ENCODE assay signal across 3 worm cellular contexts in the genomic region with DNA sequence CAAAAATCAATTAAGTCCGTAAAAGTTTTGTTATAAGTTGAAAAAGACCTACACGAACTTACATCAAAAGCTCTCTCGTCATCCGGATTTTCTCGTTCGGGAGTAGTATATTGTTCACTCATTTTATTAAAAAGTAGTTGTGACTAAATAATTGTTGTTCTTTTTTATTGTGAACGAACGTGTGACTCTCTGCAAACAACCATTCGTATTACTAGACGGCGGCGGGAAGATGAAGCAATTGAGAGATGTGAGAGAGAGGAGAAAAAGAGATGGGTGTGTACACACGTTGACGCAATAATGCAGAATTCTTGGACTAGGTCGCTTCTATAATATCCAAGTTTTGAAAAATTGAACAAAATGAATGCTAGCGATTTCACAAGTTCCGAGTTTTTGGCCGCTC.
A peak's percentile ranks its signal among the peaks of the same experiment; 100 is the strongest.
TF ChIP-seq lines count a peak whose summit lies in the region.

Gene F52H3.11 (minus strand): TSS at position 203 of the 400 bp plus-strand sequence.
Gene bath-38 (minus strand): TSS at position 310 of the 400 bp plus-strand sequence.

TF ChIP-seq in whole organism, L1 larva, 84 proteins besides CTCF, POLR2A, EP300 and RAD21 (continued from another document and continues in another):
- TF ChIP-seq nhr-85 (tag; lab: Kevin White, UChicago) = peak; percentile 69
- TF ChIP-seq nhr-20 (tag; optimal IDR thresholded peaks at IDR 0.05; lab: Kevin White, UChicago) = peak; percentile 51
- TF ChIP-seq efl-3 (GFP tag; optimal IDR thresholded peaks at IDR 0.05; lab: Kevin White, UChicago) = no peak
- TF ChIP-seq snu-23 (GFP tag; optimal IDR thresholded peaks at IDR 0.05; lab: Kevin White, UChicago) = peak; percentile 54
- TF ChIP-seq vab-15 (tag; optimal IDR thresholded peaks at IDR 0.05; lab: Kevin White, UChicago) = no peak
- TF ChIP-seq unc-86 (tag; optimal IDR thresholded peaks at IDR 0.05; lab: Kevin White, UChicago) = no peak
- TF ChIP-seq hlh-17 (GFP tag; optimal IDR thresholded peaks at IDR 0.05; lab: Kevin White, UChicago; ENCODE audit: borderline replicate concordance) = no peak
- peak; percentile 15 to 62 (median 53) for TF ChIP-seq dpl-1 (GFP tag; optimal IDR thresholded peaks at IDR 0.05; lab: Kevin White, UChicago)
- no peak for TF ChIP-seq jun-1 (tag; optimal IDR thresholded peaks at IDR 0.05; lab: Kevin White, UChicago)
- TF ChIP-seq lin-15B (tag; optimal IDR thresholded peaks at IDR 0.05; lab: Kevin White, UChicago) = no peak
- TF ChIP-seq mep-1 (tag; optimal IDR thresholded peaks at IDR 0.05; lab: Kevin White, UChicago) = peak; percentile 57
- no peak for TF ChIP-seq ztf-11 (tag; optimal IDR thresholded peaks at IDR 0.05; lab: Kevin White, UChicago)
- no peak for TF ChIP-seq fos-1 (tag; optimal IDR thresholded peaks at IDR 0.05; lab: Kevin White, UChicago)
- TF ChIP-seq sox-4 (tag; optimal IDR thresholded peaks at IDR 0.05; lab: Kevin White, UChicago) = no peak
- no peak for TF ChIP-seq sup-37 (GFP tag; optimal IDR thresholded peaks at IDR 0.05; lab: Kevin White, UChicago)
- TF ChIP-seq ceh-88 (GFP tag; IDR thresholded peaks at IDR 0.05; lab: Robert Waterston, UW) = no peak
- peak in 1 of 6 experiments; percentile 37 for TF ChIP-seq elt-3 (tag; optimal IDR thresholded peaks at IDR 0.05; lab: Kevin White, UChicago)
- TF ChIP-seq xbp-1 (tag; optimal IDR thresholded peaks at IDR 0.05; lab: Kevin White, UChicago) = peak; percentile 32
- peak; percentile 39 for TF ChIP-seq tbx-2 (tag; optimal IDR thresholded peaks at IDR 0.05; lab: Kevin White, UChicago)
- TF ChIP-seq Y116A8C.19 (tag; optimal IDR thresholded peaks at IDR 0.05; lab: Kevin White, UChicago; ENCODE audit: borderline replicate concordance) = no peak
- TF ChIP-seq pag-3 (tag; optimal IDR thresholded peaks at IDR 0.05; lab: Kevin White, UChicago; ENCODE audit: borderline replicate concordance, insufficient read depth) = no peak
- TF ChIP-seq nhr-47 (tag; optimal IDR thresholded peaks at IDR 0.05; lab: Kevin White, UChicago) = peak; percentile 11
- no peak for TF ChIP-seq isw-1 (GFP tag; IDR thresholded peaks at IDR 0.05; lab: Robert Waterston, UW)
- TF ChIP-seq ceh-8 (GFP tag; optimal IDR thresholded peaks at IDR 0.05; lab: Kevin White, UChicago) = no peak
- TF ChIP-seq aly-2 (tag; optimal IDR thresholded peaks at IDR 0.05; lab: Kevin White, UChicago) = no peak
- peak; percentile 47 for TF ChIP-seq unc-130 (tag; optimal IDR thresholded peaks at IDR 0.05; lab: Kevin White, UChicago)
- no peak for TF ChIP-seq lir-3 (tag; optimal IDR thresholded peaks at IDR 0.05; lab: Kevin White, UChicago; ENCODE audit: poor library complexity)
- TF ChIP-seq mdl-1 (tag; optimal IDR thresholded peaks at IDR 0.05; lab: Kevin White, UChicago) = no peak
- TF ChIP-seq mab-9 (GFP tag; IDR thresholded peaks at IDR 0.05; lab: Robert Waterston, UW) = no peak
- no peak for TF ChIP-seq ces-1 (GFP tag; optimal IDR thresholded peaks at IDR 0.05; lab: Kevin White, UChicago)
- TF ChIP-seq sptf-1 (tag; optimal IDR thresholded peaks at IDR 0.05; lab: Kevin White, UChicago) = no peak
- TF ChIP-seq nhr-237 (tag; optimal IDR thresholded peaks at IDR 0.05; lab: Kevin White, UChicago) = no peak
- TF ChIP-seq fkh-10 (GFP tag; optimal IDR thresholded peaks at IDR 0.05; lab: Kevin White, UChicago) = no peak
- no peak for TF ChIP-seq pax-3 (tag; optimal IDR thresholded peaks at IDR 0.05; lab: Kevin White, UChicago)
- TF ChIP-seq F16B12.6 (tag; optimal IDR thresholded peaks at IDR 0.05; lab: Kevin White, UChicago) = peak; percentile 81
- TF ChIP-seq ceh-90 (tag; optimal IDR thresholded peaks at IDR 0.05; lab: Kevin White, UChicago) = no peak
- peak; percentile 30 for TF ChIP-seq ztf-4 (tag; optimal IDR thresholded peaks at IDR 0.05; lab: Kevin White, UChicago)
- peak; percentile 64 for TF ChIP-seq lin-14 (GFP tag; optimal IDR thresholded peaks at IDR 0.05; lab: Kevin White, UChicago)
- TF ChIP-seq skn-1 (tag; optimal IDR thresholded peaks at IDR 0.05; lab: Kevin White, UChicago) = peak; percentile 37
- peak in 1 of 3 experiments; percentile 25 for TF ChIP-seq ceh-82 (tag; optimal IDR thresholded peaks at IDR 0.05; lab: Kevin White, UChicago)
- peak; percentile 59 for TF ChIP-seq C16A3.4 (tag; optimal IDR thresholded peaks at IDR 0.05; lab: Kevin White, UChicago)
- no peak for TF ChIP-seq grh-1 (GFP tag; IDR thresholded peaks at IDR 0.05; lab: Robert Waterston, UW)
- peak; percentile 5 for TF ChIP-seq ama-1 (optimal IDR thresholded peaks at IDR 0.05; lab: Kevin White, UChicago)

TF ChIP-seq in whole organism, L3 larva, 47 proteins besides CTCF, POLR2A, EP300 and RAD21 (continued from another document):
- no peak for TF ChIP-seq egl-27 (tag; optimal IDR thresholded peaks at IDR 0.05; lab: Kevin White, UChicago)
- TF ChIP-seq pha-4 (tag; optimal IDR thresholded peaks at IDR 0.05; lab: Kevin White, UChicago) = peak; percentile 89
- TF ChIP-seq ztf-4 (tag; optimal IDR thresholded peaks at IDR 0.05; lab: Kevin White, UChicago) = no peak
- no peak for TF ChIP-seq sea-2 (GFP tag; optimal IDR thresholded peaks at IDR 0.05; lab: Kevin White, UChicago)
- peak; percentile 66 for TF ChIP-seq snpc-4 (tag; optimal IDR thresholded peaks at IDR 0.05; lab: Kevin White, UChicago)
- TF ChIP-seq nfya-1 (tag; optimal IDR thresholded peaks at IDR 0.05; lab: Kevin White, UChicago; ENCODE audit: insufficient read depth) = peak; percentile 55
- no peak for TF ChIP-seq unc-62 (GFP tag; optimal IDR thresholded peaks at IDR 0.05; lab: Kevin White, UChicago)
- no peak for TF ChIP-seq nhr-77 (tag; optimal IDR thresholded peaks at IDR 0.05; lab: Kevin White, UChicago)
- TF ChIP-seq jun-1 (tag; optimal IDR thresholded peaks at IDR 0.05; lab: Kevin White, UChicago) = no peak
- no peak for TF ChIP-seq fkh-2 (tag; optimal IDR thresholded peaks at IDR 0.05; lab: Kevin White, UChicago)
- no peak for TF ChIP-seq ceh-82 (tag; optimal IDR thresholded peaks at IDR 0.05; lab: Kevin White, UChicago)
- TF ChIP-seq nhr-43 (tag; optimal IDR thresholded peaks at IDR 0.05; lab: Kevin White, UChicago; ENCODE audit: poor library complexity, severe bottlenecking) = no peak
- no peak for TF ChIP-seq lsy-12 (tag; optimal IDR thresholded peaks at IDR 0.05; lab: Kevin White, UChicago)
- TF ChIP-seq ceh-16 (tag; optimal IDR thresholded peaks at IDR 0.05; lab: Kevin White, UChicago) = no peak
- peak; percentile 34 for TF ChIP-seq nhr-25 (tag; optimal IDR thresholded peaks at IDR 0.05; lab: Kevin White, UChicago)
- no peak for TF ChIP-seq nhr-11 (tag; optimal IDR thresholded peaks at IDR 0.05; lab: Kevin White, UChicago)
- no peak for TF ChIP-seq unc-39 (tag; optimal IDR thresholded peaks at IDR 0.05; lab: Kevin White, UChicago)
- TF ChIP-seq fkh-10 (GFP tag; optimal IDR thresholded peaks at IDR 0.05; lab: Kevin White, UChicago) = no peak
- peak; percentile 24 for TF ChIP-seq elt-2 (tag; optimal IDR thresholded peaks at IDR 0.05; lab: Kevin White, UChicago)
- no peak for TF ChIP-seq ZK546.5 (tag; optimal IDR thresholded peaks at IDR 0.05; lab: Kevin White, UChicago)
- TF ChIP-seq lin-39 (tag; optimal IDR thresholded peaks at IDR 0.05; lab: Kevin White, UChicago) = peak; percentile 21
- no peak for TF ChIP-seq elt-1 (tag; optimal IDR thresholded peaks at IDR 0.05; lab: Kevin White, UChicago)
- no peak for TF ChIP-seq ztf-11 (tag; optimal IDR thresholded peaks at IDR 0.05; lab: Kevin White, UChicago)
- TF ChIP-seq egl-5 (tag; optimal IDR thresholded peaks at IDR 0.05; lab: Kevin White, UChicago) = peak; percentile 49
- peak; percentile 16 for TF ChIP-seq lin-15B (tag; optimal IDR thresholded peaks at IDR 0.05; lab: Kevin White, UChicago)
- no peak for TF ChIP-seq mdl-1 (tag; optimal IDR thresholded peaks at IDR 0.05; lab: Kevin White, UChicago)
- no peak for TF ChIP-seq tbx-2 (tag; optimal IDR thresholded peaks at IDR 0.05; lab: Kevin White, UChicago)
- no peak for TF ChIP-seq pqm-1 (tag; optimal IDR thresholded peaks at IDR 0.05; lab: Kevin White, UChicago)
- no peak for TF ChIP-seq aly-2 (tag; optimal IDR thresholded peaks at IDR 0.05; lab: Kevin White, UChicago)
- no peak for TF ChIP-seq ceh-28 (tag; optimal IDR thresholded peaks at IDR 0.05; lab: Kevin White, UChicago)
- TF ChIP-seq fos-1 (tag; optimal IDR thresholded peaks at IDR 0.05; lab: Kevin White, UChicago) = no peak
- TF ChIP-seq R02D3.7 (tag; optimal IDR thresholded peaks at IDR 0.05; lab: Kevin White, UChicago) = no peak
- TF ChIP-seq hmg-11 (tag; optimal IDR thresholded peaks at IDR 0.05; lab: Kevin White, UChicago) = no peak
- TF ChIP-seq nhr-23 (tag; optimal IDR thresholded peaks at IDR 0.05; lab: Kevin White, UChicago) = no peak
- no peak for TF ChIP-seq elt-3 (tag; optimal IDR thresholded peaks at IDR 0.05; lab: Kevin White, UChicago)

TF ChIP-seq in whole organism, L4 larva, 104 proteins besides CTCF, POLR2A, EP300 and RAD21 (continued from another document):
- TF ChIP-seq egl-27 (tag; optimal IDR thresholded peaks at IDR 0.05; lab: Kevin White, UChicago) = no peak
- peak; percentile 54 for TF ChIP-seq dpl-1 (GFP tag; optimal IDR thresholded peaks at IDR 0.05; lab: Kevin White, UChicago)
- no peak for TF ChIP-seq zag-1 (tag; optimal IDR thresholded peaks at IDR 0.05; lab: Kevin White, UChicago)
- no peak for TF ChIP-seq ceh-82 (tag; optimal IDR thresholded peaks at IDR 0.05; lab: Kevin White, UChicago)
- no peak for TF ChIP-seq gei-8 (GFP tag; optimal IDR thresholded peaks at IDR 0.05; lab: Kevin White, UChicago)
- no peak for TF ChIP-seq nhr-42 (GFP tag; IDR thresholded peaks at IDR 0.05; lab: Robert Waterston, UW)
- no peak for TF ChIP-seq T26A8.4 (GFP tag; IDR thresholded peaks at IDR 0.05; lab: Robert Waterston, UW)
- TF ChIP-seq ztf-11 (tag; optimal IDR thresholded peaks at IDR 0.05; lab: Kevin White, UChicago) = no peak
- TF ChIP-seq hmg-1.1 (GFP tag; IDR thresholded peaks at IDR 0.05; lab: Robert Waterston, UW) = 0 out of 2 replicates have a peak, but pooled peaks have one; percentile 20
- TF ChIP-seq nhr-48 (tag; optimal IDR thresholded peaks at IDR 0.05; lab: Kevin White, UChicago) = no peak
- TF ChIP-seq tra-1 (GFP tag; IDR thresholded peaks at IDR 0.05; lab: Robert Waterston, UW) = no peak
- TF ChIP-seq daf-8 (GFP tag; IDR thresholded peaks at IDR 0.05; lab: Robert Waterston, UW) = no peak
- no peak for TF ChIP-seq lin-38 (GFP tag; IDR thresholded peaks at IDR 0.05; lab: Robert Waterston, UW)
- TF ChIP-seq skn-1 (tag; optimal IDR thresholded peaks at IDR 0.05; lab: Kevin White, UChicago) = no peak
- no peak for TF ChIP-seq unc-62 (GFP tag; optimal IDR thresholded peaks at IDR 0.05 in 1 of 2; lab: Kevin White, UChicago)
- no peak for TF ChIP-seq unc-62 (tag; optimal IDR thresholded peaks at IDR 0.05; lab: Kevin White, UChicago)
- no peak for TF ChIP-seq unc-39 (tag; optimal IDR thresholded peaks at IDR 0.05; lab: Kevin White, UChicago)
- TF ChIP-seq dmd-8 (GFP tag; IDR thresholded peaks at IDR 0.05; lab: Robert Waterston, UW) = no peak
- TF ChIP-seq lin-1 (GFP tag; IDR thresholded peaks at IDR 0.05; lab: Robert Waterston, UW) = no peak
- peak; percentile 58 for TF ChIP-seq dve-1 (tag; optimal IDR thresholded peaks at IDR 0.05; lab: Kevin White, UChicago; ENCODE audit: insufficient read depth)
- no peak for TF ChIP-seq mes-2 (tag; optimal IDR thresholded peaks at IDR 0.05; lab: Kevin White, UChicago; ENCODE audit: poor library complexity, severe bottlenecking)
- TF ChIP-seq mdl-1 (tag; optimal IDR thresholded peaks at IDR 0.05; lab: Kevin White, UChicago) = peak in 1 of 2 experiments; percentile 5
- peak; percentile 25 for TF ChIP-seq nhr-11 (tag; optimal IDR thresholded peaks at IDR 0.05; lab: Kevin White, UChicago)
- no peak for TF ChIP-seq daf-19 (GFP tag; conservative IDR thresholded peaks at IDR 0.05; lab: Robert Waterston, UW)
- TF ChIP-seq Y75B8A.6 (GFP tag; IDR thresholded peaks at IDR 0.05; lab: Robert Waterston, UW) = no peak
- peak; percentile 19 for TF ChIP-seq T20F7.1 (GFP tag; optimal IDR thresholded peaks at IDR 0.05; lab: Kevin White, UChicago)
- TF ChIP-seq spr-3 (GFP tag; optimal IDR thresholded peaks at IDR 0.05; lab: Kevin White, UChicago) = no peak
- peak; percentile 38 for TF ChIP-seq nhr-6 (tag; optimal IDR thresholded peaks at IDR 0.05; lab: Kevin White, UChicago)
- TF ChIP-seq lin-13 (GFP tag; optimal IDR thresholded peaks at IDR 0.05; lab: Kevin White, UChicago) = no peak
- peak; percentile 91 for TF ChIP-seq aha-1 (tag; lab: Kevin White, UChicago)
- no peak for TF ChIP-seq php-3 (GFP tag; IDR thresholded peaks at IDR 0.05; lab: Robert Waterston, UW)
- TF ChIP-seq unc-130 (GFP tag; optimal IDR thresholded peaks at IDR 0.05; lab: Kevin White, UChicago) = no peak
- peak; percentile 72 for TF ChIP-seq hlh-30 (tag; optimal IDR thresholded peaks at IDR 0.05; lab: Kevin White, UChicago; ENCODE audit: insufficient read depth)
